Worm (Caenorhabditis elegans): ENCODE measurements around the gene C26G2.2.

C26G2.2 gene

ce11 chrX:14709591-14709990 lies 45.5 kb downstream of the C26G2.2 start:
- TF ChIP-seq zip-8 (tag; optimal IDR thresholded peaks at IDR 0.05) (no peak), ces-1 (GFP tag; optimal IDR thresholded peaks at IDR 0.05) (no peak), nhr-28 (tag; optimal IDR thresholded peaks at IDR 0.05) (no peak), lin-32 (GFP tag; optimal IDR thresholded peaks at IDR 0.05) (no peak), mab-5 (tag; optimal IDR thresholded peaks at IDR 0.05) (no peak), unc-39 (tag; optimal IDR thresholded peaks at IDR 0.05) (no peak), tbx-8 (GFP tag; optimal IDR thresholded peaks at IDR 0.05) (no peak), cnd-1 (tag; optimal IDR thresholded peaks at IDR 0.05) (no peak), sem-2 (GFP tag; optimal IDR thresholded peaks at IDR 0.05) (no peak), hlh-1 (tag; optimal IDR thresholded peaks at IDR 0.05) (no peak), flh-1 (GFP tag; optimal IDR thresholded peaks at IDR 0.05) (no peak), M03D4.4 (tag; optimal IDR thresholded peaks at IDR 0.05) (no peak), ceh-83 (GFP tag; optimal IDR thresholded peaks at IDR 0.05) (no peak), mls-2 (tag; optimal IDR thresholded peaks at IDR 0.05) (no peak), unc-62 (GFP tag; optimal IDR thresholded peaks at IDR 0.05) (no peak), ceh-43 (GFP tag; optimal IDR thresholded peaks at IDR 0.05) (no peak), unc-120 (tag; optimal IDR thresholded peaks at IDR 0.05; ENCODE audit: poor library complexity, severe bottlenecking) (no peak), elt-1 (tag; optimal IDR thresholded peaks at IDR 0.05; ENCODE audit: borderline replicate concordance, insufficient read depth) (no peak), elt-3 (tag; optimal IDR thresholded peaks at IDR 0.05) (no peak), ham-2 (GFP tag; optimal IDR thresholded peaks at IDR 0.05) (no peak)

ce11 chrX:14711168-14711629 lies 47.1 kb downstream of the C26G2.2 start, which contains the start of gene atrn-1:
Gene atrn-1, plus strand, starts transcription at chrX:14711579.
- TF ChIP-seq ham-2 (GFP tag; optimal IDR thresholded peaks at IDR 0.05), result peak; percentile 16
- no peak for TF ChIP-seq blmp-1 (tag; optimal IDR thresholded peaks at IDR 0.05)

ce11 chrX:14715459-14715858 lies 51.3 kb downstream of the C26G2.2 start:
- TF ChIP-seq mab-5 (tag; optimal IDR thresholded peaks at IDR 0.05), result no peak
- TF ChIP-seq sptf-1 (tag; optimal IDR thresholded peaks at IDR 0.05), result no peak
- no peak for TF ChIP-seq snpc-4 (tag; optimal IDR thresholded peaks at IDR 0.05)
- TF ChIP-seq nhr-76 (tag; optimal IDR thresholded peaks at IDR 0.05), result no peak
- no peak for TF ChIP-seq mls-2 (tag; optimal IDR thresholded peaks at IDR 0.05)
- TF ChIP-seq tbx-8 (GFP tag; optimal IDR thresholded peaks at IDR 0.05), result no peak
- TF ChIP-seq hlh-1 (tag; optimal IDR thresholded peaks at IDR 0.05), result no peak
- TF ChIP-seq mep-1 (tag; optimal IDR thresholded peaks at IDR 0.05), result no peak
- TF ChIP-seq ceh-39 (tag; optimal IDR thresholded peaks at IDR 0.05), result no peak

- TF ChIP-seq ztf-11 (tag; optimal IDR thresholded peaks at IDR 0.05) (no peak), lin-32 (GFP tag; optimal IDR thresholded peaks at IDR 0.05) (no peak)
These were observed 53.7 kb downstream of the C26G2.2 start for ce11 chrX:14717782-14718181.

Data from whole organism, mixed stage, embryonic.